Worm (Caenorhabditis elegans) whole organism, early embryonic: Measurements from ENCODE around the gene C29F9.2.

Source experiments
- aly-1 ChIP-seq: sonication (generic microtip); optimal IDR thresholded peaks from 2 replicates; lab custom pipeline; 2016; ENCODE audit warnings: missing genetic modification characterization, missing compliant biosample characterization
- ama-1 ChIP-seq: fragments of 150-350 bp; optimal IDR thresholded peaks from 2 replicates; lab custom pipeline; 2014
- ceh-13 ChIP-seq: fragments of 200-800 bp; sonication (Bioruptor generic); optimal IDR thresholded peaks from 2 replicates; lab custom pipeline; 2018; ENCODE audit warnings: mild to moderate bottlenecking, missing genetic modification characterization, missing compliant biosample characterization
- scrt-1 ChIP-seq: fragments of 200-800 bp; sonication (Bioruptor generic); IDR thresholded peaks from 2 replicates; pipeline ENCODE4 v1.3.6; 2022; ENCODE audit warnings: missing genetic modification characterization, missing compliant biosample characterization
- sea-1 ChIP-seq: fragments of 200-800 bp; sonication (Bioruptor generic); conservative IDR thresholded peaks from 2 replicates; pipeline ENCODE4 v1.3.6; 2022; ENCODE audit warnings: missing genetic modification characterization, missing compliant biosample characterization
- tbx-11 ChIP-seq: fragments of 200-800 bp; sonication (Bioruptor generic); IDR thresholded peaks from 2 replicates; pipeline ENCODE4 v1.3.6; 2022; ENCODE audit warnings: missing genetic modification characterization, missing compliant biosample characterization
- tbx-37 ChIP-seq: fragments of 200-800 bp; sonication (Bioruptor generic); conservative IDR thresholded peaks from 2 replicates; pipeline ENCODE4 v1.3.6; 2022; ENCODE audit warnings: missing genetic modification reagents, missing genetic modification characterization, missing compliant biosample characterization

ce11 chrIII:145078-145477, 14.3 kb downstream of the C29F9.2 start, which contains the start of the genes T17A3.12 and fbxb-83:
- TF ChIP-seq ama-1 (lab: Kevin White, UChicago) (no peak), aly-1 (tag; lab: Kevin White, UChicago) (no peak), tbx-37 (GFP tag; lab: Robert Waterston, UW) (no peak), ceh-13 (GFP tag; lab: Kevin White, UChicago) (no peak), tbx-11 (GFP tag; lab: Robert Waterston, UW) (no peak), scrt-1 (GFP tag; lab: Robert Waterston, UW) (no peak), sea-1 (GFP tag; lab: Robert Waterston, UW) (no peak)
